Worm (Caenorhabditis elegans): ENCODE measurements around the gene F28B4.4.

DNA sequence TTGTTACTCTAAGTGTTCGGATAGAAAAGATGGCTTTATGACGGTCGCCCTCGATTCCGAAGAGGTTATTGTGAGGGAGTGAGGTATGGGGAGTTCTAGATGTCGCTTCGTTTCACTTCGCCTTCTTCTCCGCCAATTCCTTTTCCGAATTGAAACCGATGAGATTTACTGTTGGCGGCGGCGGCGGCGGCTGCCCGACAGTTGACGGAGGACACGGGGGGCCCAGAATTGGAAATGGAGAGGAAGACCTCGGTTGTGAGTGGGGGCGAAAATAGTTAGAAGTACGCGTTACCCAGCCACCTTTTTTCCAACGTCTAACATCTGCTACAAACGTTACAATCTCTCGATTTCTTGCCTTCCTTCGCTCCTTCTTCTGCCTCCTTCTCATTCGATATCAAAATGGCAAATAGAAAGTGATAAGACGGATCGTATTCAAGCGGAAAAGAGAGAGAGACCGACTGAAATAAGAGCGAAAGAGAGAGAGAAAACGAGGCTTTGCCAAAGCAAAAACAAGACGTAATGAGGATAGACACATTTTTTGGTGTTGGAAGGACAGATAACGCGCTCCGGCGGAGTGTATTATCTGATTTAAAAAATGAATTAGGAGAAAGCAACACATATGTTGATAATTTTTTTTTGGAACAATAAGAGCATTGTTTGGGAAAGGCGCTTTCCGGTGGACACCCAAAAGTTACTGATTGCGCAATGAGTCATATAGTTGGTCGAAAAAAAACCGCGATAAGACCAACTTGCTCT, 8.8 kb upstream of the F28B4.4 start:
- no peak for TF ChIP-seq tab-1 (GFP tag; IDR thresholded peaks at IDR 0.05)
- TF ChIP-seq ztf-23 (GFP tag; IDR thresholded peaks at IDR 0.05): 0 out of 2 replicates have a peak, but pooled peaks have one; percentile 13
- TF ChIP-seq klf-2 (GFP tag; conservative IDR thresholded peaks at IDR 0.05): no peak
- TF ChIP-seq T22C8.4 (GFP tag; IDR thresholded peaks at IDR 0.05): no peak
- TF ChIP-seq cog-1 (tag; optimal IDR thresholded peaks at IDR 0.05): no peak
- no peak for TF ChIP-seq ztf-29 (GFP tag; IDR thresholded peaks at IDR 0.05)
- TF ChIP-seq med-1 (GFP tag; optimal IDR thresholded peaks at IDR 0.05; ENCODE audit: insufficient read depth): no peak
- no peak for TF ChIP-seq ref-1 (GFP tag; conservative IDR thresholded peaks at IDR 0.05)
- no peak for TF ChIP-seq flt-1 (GFP tag; IDR thresholded peaks at IDR 0.05)

Measured in whole organism, midembryonic.